Worm (Caenorhabditis elegans) whole organism, young adult: ENCODE data around the gene unc-97.

Source experiments
- akir-1 ChIP-seq: fragments of 200-800 bp; sonication (Bioruptor generic); optimal IDR thresholded peaks from 2 replicates; lab custom pipeline; 2018; ENCODE audit warnings: mild to moderate bottlenecking, missing genetic modification characterization, moderate library complexity, missing compliant biosample characterization
- aptf-3 ChIP-seq: fragments of 200-800 bp; sonication (Bioruptor generic); IDR thresholded peaks from 2 replicates; pipeline ENCODE4 v1.3.6; 2022; ENCODE audit warnings: missing genetic modification characterization, missing compliant biosample characterization
- hmg-1.2 ChIP-seq: fragments of 200-800 bp; sonication (Bioruptor generic); IDR thresholded peaks from 2 replicates; pipeline ENCODE4 v1.3.6; 2022; ENCODE audit warnings: missing genetic modification reagents, missing genetic modification characterization, missing compliant biosample characterization
- hsf-1 ChIP-seq: fragments of 200-800 bp; sonication (Bioruptor generic); IDR thresholded peaks from 2 replicates; pipeline ENCODE4 v1.3.6; 2022; ENCODE audit warnings: missing genetic modification reagents, missing genetic modification characterization, missing compliant biosample characterization
- snpc-4 ChIP-seq, 5 experiments: fragments of 150-350 bp in 1 of 5; sonication (generic microtip) in 4 of 5; optimal IDR thresholded peaks; 2 replicates each; lab custom pipeline; 2014 to 2018; ENCODE audit warnings: missing genetic modification characterization in 5 of 5, missing biosample characterization in 3 of 5, antibody characterized with exemption in 2 of 5, mild to moderate bottlenecking in 2 of 5, missing compliant biosample characterization in 2 of 5, missing genotype in 2 of 5, moderate library complexity in 2 of 5, missing genetic modification reagents in 1 of 5
- unc-62 ChIP-seq: fragments of 150-350 bp; optimal IDR thresholded peaks from 2 replicates; lab custom pipeline; 2014; ENCODE audit warnings: missing biosample characterization, missing genetic modification reagents, missing genetic modification characterization

DNA sequence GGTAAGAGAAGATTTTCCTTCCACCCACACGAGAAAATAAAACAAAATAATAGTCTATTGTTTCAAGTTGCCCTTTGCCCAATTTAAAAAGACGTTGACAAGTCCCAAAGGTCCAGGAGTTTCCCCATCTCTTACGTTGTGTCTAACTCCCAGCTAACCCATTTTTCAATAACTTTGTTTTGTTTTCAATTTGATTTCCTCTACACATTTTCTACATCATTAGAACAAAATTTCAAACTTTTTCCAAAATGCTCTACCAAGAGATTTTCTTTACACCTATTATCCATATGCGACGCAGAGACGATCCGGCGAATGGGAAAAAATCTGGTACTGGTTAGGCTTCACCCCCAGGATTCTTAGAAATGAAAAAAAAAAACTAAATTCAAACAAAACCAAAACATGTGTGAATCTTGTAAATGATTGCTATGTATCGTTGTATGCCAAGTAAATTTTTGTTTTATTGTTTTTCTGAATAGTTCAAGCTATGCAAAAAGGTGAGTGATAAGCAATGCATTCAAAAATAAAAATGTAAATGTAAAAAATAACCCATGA is 13.1 kb upstream of the unc-97 start:
- TF ChIP-seq hsf-1 (GFP tag; lab: Robert Waterston, UW) (no peak), akir-1 (no peak), snpc-4 (GFP tag; optimal IDR thresholded peaks at IDR 0.05; lab: Kevin White, UChicago) (no peak), snpc-4 (tag; optimal IDR thresholded peaks at IDR 0.05; lab: Kevin White, UChicago) (no peak), hmg-1.2 (GFP tag; lab: Robert Waterston, UW) (no peak), unc-62 (GFP tag; lab: Kevin White, UChicago) (no peak), aptf-3 (no peak)
